Fruit fly (Drosophila melanogaster) whole organism, prepupa: Measurements from ENCODE around the gene bor.

Experiments
- Blimp-1 ChIP-seq: fragments of 200-800 bp; sonication (Bioruptor generic); optimal IDR thresholded peaks from 3 replicates; lab custom pipeline; 2017; ENCODE audit warnings: missing biosample characterization, missing genetic modification characterization, mild to moderate bottlenecking, moderate library complexity, missing genetic modification reagents
- CG10631 ChIP-seq: fragments of 200-800 bp; sonication (Bioruptor generic); optimal IDR thresholded peaks from 2 replicates; lab custom pipeline; 2016; ENCODE audit warnings: missing biosample characterization, missing genetic modification characterization
- CG10669 ChIP-seq: fragments of 200-800 bp; sonication (Bioruptor generic); optimal IDR thresholded peaks from 3 replicates; lab custom pipeline; 2018; ENCODE audit warnings: missing biosample characterization, mild to moderate bottlenecking, missing genetic modification characterization, moderate library complexity
- CG11294 ChIP-seq: fragments of 200-800 bp; sonication (Bioruptor generic); IDR thresholded peaks from 2 replicates; pipeline ENCODE4 v1.3.6; 2022; ENCODE audit warnings: missing biosample characterization, missing genetic modification characterization
- CG11762 ChIP-seq: fragments of 200-800 bp; sonication (Bioruptor generic); optimal IDR thresholded peaks from 3 replicates; lab custom pipeline; 2016; ENCODE audit warnings: missing biosample characterization, missing genetic modification characterization; ENCODE audit not compliant: insufficient read depth
- CG11902 ChIP-seq: fragments of 200-800 bp; sonication (Bioruptor generic); optimal IDR thresholded peaks from 3 replicates; lab custom pipeline; 2016; ENCODE audit warnings: missing biosample characterization, missing genetic modification characterization
- CG15336 ChIP-seq: fragments of 200-800 bp; sonication (Bioruptor generic); IDR thresholded peaks from 2 replicates; pipeline ENCODE4 v1.3.6; 2022; ENCODE audit warnings: missing biosample characterization, missing genetic modification characterization
- CG1621 ChIP-seq: fragments of 200-800 bp; sonication (Bioruptor generic); optimal IDR thresholded peaks from 3 replicates; lab custom pipeline; 2018; ENCODE audit warnings: missing biosample characterization, mild to moderate bottlenecking, missing genetic modification characterization
- CG16779 ChIP-seq: fragments of 200-800 bp; sonication (Bioruptor generic); optimal IDR thresholded peaks from 3 replicates; lab custom pipeline; 2017; ENCODE audit warnings: missing biosample characterization, mild to moderate bottlenecking, missing genetic modification characterization
- CG3032 ChIP-seq: fragments of 200-800 bp; optimal IDR thresholded peaks from 2 replicates; lab custom pipeline; 2019; ENCODE audit warnings: missing biosample characterization, mild to moderate bottlenecking, missing genetic modification characterization, moderate library complexity
- CG31627 ChIP-seq: fragments of 200-800 bp; sonication (Bioruptor generic); optimal IDR thresholded peaks from 3 replicates; lab custom pipeline; 2016; ENCODE audit warnings: missing biosample characterization, missing genetic modification characterization
- CG34406 ChIP-seq: fragments of 200-800 bp; sonication (Bioruptor generic); optimal IDR thresholded peaks from 3 replicates; lab custom pipeline; 2016; ENCODE audit warnings: missing biosample characterization, missing genetic modification characterization
- CG3919 ChIP-seq: fragments of 200-800 bp; sonication (Bioruptor generic); optimal IDR thresholded peaks from 3 replicates; lab custom pipeline; 2016; ENCODE audit warnings: missing biosample characterization, missing genetic modification characterization
- CG4318 ChIP-seq: fragments of 200-800 bp; sonication (Bioruptor generic); optimal IDR thresholded peaks from 3 replicates; lab custom pipeline; 2017; ENCODE audit warnings: missing biosample characterization, mild to moderate bottlenecking, missing genetic modification characterization
- CG6163 ChIP-seq: fragments of 200-800 bp; sonication (Bioruptor generic); IDR thresholded peaks from 3 replicates; pipeline ENCODE4 v1.3.6; 2022; ENCODE audit warnings: missing biosample characterization, missing genetic modification characterization
- CG6276 ChIP-seq: fragments of 200-800 bp; sonication (Bioruptor generic); optimal IDR thresholded peaks from 2 replicates; lab custom pipeline; 2017; ENCODE audit warnings: missing biosample characterization, mild to moderate bottlenecking, missing genetic modification characterization
- CG6792 ChIP-seq: fragments of 200-800 bp; sonication (Bioruptor generic); optimal IDR thresholded peaks from 3 replicates; lab custom pipeline; 2016; ENCODE audit warnings: missing biosample characterization, missing genetic modification characterization
- CG6808 ChIP-seq: fragments of 200-800 bp; sonication (Bioruptor generic); optimal IDR thresholded peaks from 3 replicates; lab custom pipeline; 2017; ENCODE audit warnings: missing biosample characterization, missing genetic modification characterization, mild to moderate bottlenecking, moderate library complexity, missing genetic modification reagents
- CG6854 ChIP-seq: fragments of 200-800 bp; sonication (Bioruptor generic); optimal IDR thresholded peaks from 2 replicates; lab custom pipeline; 2017; ENCODE audit warnings: missing biosample characterization, mild to moderate bottlenecking, missing genetic modification characterization
- CG7368 ChIP-seq: fragments of 200-800 bp; sonication (Bioruptor generic); optimal IDR thresholded peaks from 3 replicates; lab custom pipeline; 2016; ENCODE audit warnings: missing biosample characterization, missing genetic modification characterization
- CG8319 ChIP-seq: fragments of 200-800 bp; sonication (Bioruptor generic); optimal IDR thresholded peaks from 3 replicates; lab custom pipeline; 2016; ENCODE audit warnings: missing biosample characterization, missing genetic modification characterization
- Eip75B ChIP-seq: fragments of 200-800 bp; sonication (Bioruptor generic); optimal IDR thresholded peaks from 3 replicates; lab custom pipeline; 2016; ENCODE audit warnings: missing biosample characterization, missing genetic modification characterization
- Eip93F ChIP-seq: fragments of 200-800 bp; sonication (Bioruptor generic); optimal IDR thresholded peaks from 2 replicates; lab custom pipeline; 2016; ENCODE audit warnings: missing biosample characterization, mild to moderate bottlenecking, missing genetic modification characterization
- Ets21C ChIP-seq: fragments of 200-800 bp; sonication (Bioruptor generic); optimal IDR thresholded peaks from 3 replicates; lab custom pipeline; 2016; ENCODE audit warnings: missing biosample characterization, missing genetic modification characterization
- Gug ChIP-seq: fragments of 200-800 bp; sonication (Bioruptor generic); IDR thresholded peaks from 2 replicates; pipeline ENCODE4 v1.3.6; 2022; ENCODE audit warnings: missing biosample characterization, missing genetic modification characterization
- Hr39 ChIP-seq: fragments of 200-800 bp; sonication (Bioruptor generic); optimal IDR thresholded peaks from 2 replicates; lab custom pipeline; 2016; ENCODE audit warnings: missing biosample characterization, missing genetic modification characterization
- Hr4 ChIP-seq: fragments of 200-800 bp; sonication (Bioruptor generic); optimal IDR thresholded peaks from 3 replicates; lab custom pipeline; 2016; ENCODE audit warnings: missing biosample characterization, missing genetic modification characterization
- Lpt ChIP-seq: fragments of 200-800 bp; sonication (Bioruptor generic); optimal IDR thresholded peaks from 3 replicates; lab custom pipeline; 2016; ENCODE audit warnings: missing biosample characterization, missing genetic modification characterization
- OdsH ChIP-seq: fragments of 200-800 bp; sonication (Bioruptor generic); optimal IDR thresholded peaks from 3 replicates; lab custom pipeline; 2016; ENCODE audit warnings: missing biosample characterization, missing genetic modification characterization
- Smox ChIP-seq: fragments of 200-800 bp; sonication (Bioruptor generic); optimal IDR thresholded peaks from 3 replicates; lab custom pipeline; 2016; ENCODE audit warnings: missing biosample characterization, missing genetic modification characterization
- Sox15 ChIP-seq: fragments of 200-800 bp; sonication (Bioruptor generic); optimal IDR thresholded peaks from 3 replicates; lab custom pipeline; 2016; ENCODE audit warnings: missing biosample characterization, missing genetic modification characterization
- achi ChIP-seq: fragments of 200-800 bp; sonication (Bioruptor generic); optimal IDR thresholded peaks from 3 replicates; lab custom pipeline; 2016; ENCODE audit warnings: missing biosample characterization, missing genetic modification characterization
- acj6 ChIP-seq: fragments of 200-800 bp; sonication (Bioruptor generic); optimal IDR thresholded peaks from 3 replicates; lab custom pipeline; 2016; ENCODE audit warnings: missing biosample characterization, missing genetic modification characterization
- cyc ChIP-seq: fragments of 200-800 bp; sonication (Bioruptor generic); optimal IDR thresholded peaks from 3 replicates; lab custom pipeline; 2016; ENCODE audit warnings: missing biosample characterization, missing genetic modification characterization
- dac ChIP-seq: fragments of 200-800 bp; sonication (Bioruptor generic); optimal IDR thresholded peaks from 2 replicates; lab custom pipeline; 2017; ENCODE audit warnings: missing biosample characterization, mild to moderate bottlenecking, missing genetic modification characterization
- eg ChIP-seq: fragments of 200-800 bp; sonication (Bioruptor generic); IDR thresholded peaks from 3 replicates; pipeline ENCODE4 v1.3.6; 2022; ENCODE audit warnings: missing biosample characterization, missing genetic modification characterization
- esn ChIP-seq: fragments of 200-800 bp; sonication (Bioruptor generic); optimal IDR thresholded peaks from 2 replicates; lab custom pipeline; 2016; ENCODE audit warnings: missing biosample characterization, mild to moderate bottlenecking, missing genetic modification characterization, moderate library complexity
- fd85E ChIP-seq: fragments of 200-800 bp; sonication (Bioruptor generic); optimal IDR thresholded peaks from 3 replicates; lab custom pipeline; 2016; ENCODE audit warnings: missing biosample characterization, missing genetic modification characterization
- fkh ChIP-seq: fragments of 200-800 bp; sonication (Bioruptor generic); optimal IDR thresholded peaks from 3 replicates; lab custom pipeline; 2017; ENCODE audit warnings: missing biosample characterization, mild to moderate bottlenecking, missing genetic modification characterization, moderate library complexity
- lz ChIP-seq: fragments of 200-800 bp; sonication (Bioruptor generic); optimal IDR thresholded peaks from 3 replicates; lab custom pipeline; 2016; ENCODE audit warnings: missing biosample characterization, missing genetic modification characterization
- net ChIP-seq: fragments of 200-800 bp; sonication (Bioruptor generic); optimal IDR thresholded peaks from 3 replicates; lab custom pipeline; 2016; ENCODE audit warnings: missing biosample characterization, missing genetic modification characterization
- pdm3 ChIP-seq: fragments of 200-800 bp; sonication (Bioruptor generic); optimal IDR thresholded peaks from 3 replicates; lab custom pipeline; 2016; ENCODE audit warnings: missing biosample characterization, missing genetic modification characterization
- salr ChIP-seq, 2 experiments: fragments of 200-800 bp; sonication (Bioruptor generic); optimal IDR thresholded peaks; 3 replicates each; lab custom pipeline; 2016 to 2018; ENCODE audit warnings: missing biosample characterization in 2 of 2, missing genetic modification characterization in 2 of 2, mild to moderate bottlenecking in 1 of 2
- spab ChIP-seq: fragments of 200-800 bp; sonication (Bioruptor generic); optimal IDR thresholded peaks from 2 replicates; lab custom pipeline; 2017; ENCODE audit warnings: missing biosample characterization, mild to moderate bottlenecking, missing genetic modification characterization, missing genetic modification reagents
- svp ChIP-seq: fragments of 200-800 bp; sonication (Bioruptor generic); peaks from one replicate; lab custom pipeline; 2016; ENCODE audit warnings: missing biosample characterization, missing genetic modification characterization
- topi ChIP-seq: fragments of 200-800 bp; sonication (Bioruptor generic); optimal IDR thresholded peaks from 3 replicates; lab custom pipeline; 2016; ENCODE audit warnings: missing biosample characterization, missing genetic modification characterization
- vri ChIP-seq: fragments of 200-800 bp; sonication (Bioruptor generic); optimal IDR thresholded peaks from 3 replicates; lab custom pipeline; 2016; ENCODE audit warnings: missing biosample characterization, mild to moderate bottlenecking, missing genetic modification characterization

The bor gene

DNA sequence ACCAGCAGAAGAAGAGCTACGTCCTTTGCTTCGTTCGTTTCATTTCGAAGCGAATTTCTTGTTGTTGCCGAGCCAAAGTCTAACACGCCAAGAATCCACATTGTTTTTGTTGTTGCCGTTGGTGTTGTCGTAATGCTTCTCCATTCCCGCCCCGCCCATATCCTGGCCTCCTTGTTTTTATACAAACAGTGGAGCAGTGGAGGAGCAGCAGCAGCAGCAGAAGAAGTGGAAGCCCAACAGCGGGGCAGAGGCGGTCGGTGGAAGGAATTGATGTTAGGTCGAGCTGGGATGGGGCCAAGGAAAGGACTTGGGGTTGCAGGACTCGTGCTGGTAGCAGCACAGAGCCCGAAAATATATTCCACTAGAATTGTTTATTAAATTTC, 48.6 kb downstream of the bor start:
- TF ChIP-seq CG16779 (tag; lab: Kevin White, UChicago) = no peak
- no peak for TF ChIP-seq CG3919
- no peak for TF ChIP-seq achi (GFP tag; lab: Kevin White, UChicago)
- no peak for TF ChIP-seq Hr4 (GFP tag; lab: Kevin White, UChicago)
- no peak for TF ChIP-seq svp
- TF ChIP-seq CG6276 (GFP tag; lab: Kevin White, UChicago) = no peak
- TF ChIP-seq CG4318 (GFP tag; lab: Kevin White, UChicago) = no peak
- TF ChIP-seq Eip93F = no peak
- no peak for TF ChIP-seq CG11294 (GFP tag; lab: Robert Waterston, UW)
- TF ChIP-seq CG3032 (tag; lab: Kevin White, UChicago) = no peak

- TF ChIP-seq cyc (peak; percentile 17), topi (GFP tag; lab: Kevin White, UChicago) (peak; percentile 31), Lpt (GFP tag; lab: Kevin White, UChicago) (no peak), achi (GFP tag; lab: Kevin White, UChicago) (no peak), Blimp-1 (GFP tag; lab: Kevin White, UChicago) (no peak), Eip93F (no peak), CG3919 (peak; percentile 1), CG6163 (GFP tag; lab: Robert Waterston, UW) (no peak; the same call in 2 of the 3 replicates), pdm3 (GFP tag; lab: Kevin White, UChicago) (peak; percentile 24), Hr4 (GFP tag; lab: Kevin White, UChicago) (peak; percentile 31), Smox (GFP tag; lab: Kevin White, UChicago) (peak; percentile 18), CG1621 (tag; lab: Kevin White, UChicago) (no peak), CG31627 (peak; percentile 2), CG10631 (peak; percentile 31), Sox15 (GFP tag; lab: Kevin White, UChicago) (no peak), spab (peak; percentile 21), net (GFP tag; lab: Kevin White, UChicago) (peak; percentile 21), Hr39 (GFP tag; lab: Kevin White, UChicago) (peak; percentile 24), Ets21C (GFP tag; lab: Kevin White, UChicago) (no peak), OdsH (GFP tag; lab: Kevin White, UChicago) (peak; percentile 47), CG16779 (tag; lab: Kevin White, UChicago) (no peak), Eip75B (GFP tag; lab: Kevin White, UChicago) (no peak), CG6276 (GFP tag; lab: Kevin White, UChicago) (peak; percentile 19), CG7368 (GFP tag; lab: Kevin White, UChicago) (no peak), svp (peak; percentile 73), salr (GFP tag; optimal IDR thresholded peaks at IDR 0.05; lab: Kevin White, UChicago) (peak in 1 of 2 experiments; percentile 41), CG6792 (GFP tag; lab: Kevin White, UChicago) (no peak), fkh (no peak), CG4318 (GFP tag; lab: Kevin White, UChicago) (peak; percentile 32), CG11294 (GFP tag; lab: Robert Waterston, UW) (no peak), CG8319 (no peak), acj6 (GFP tag; lab: Kevin White, UChicago) (no peak), lz (GFP tag; lab: Kevin White, UChicago) (peak; percentile 15), CG11902 (GFP tag; lab: Kevin White, UChicago) (no peak), eg (no peak), CG11762 (GFP tag; lab: Kevin White, UChicago) (no peak), CG15336 (GFP tag; lab: Robert Waterston, UW) (no peak), CG6808 (GFP tag; lab: Kevin White, UChicago) (peak; percentile 29), fd85E (GFP tag; lab: Kevin White, UChicago) (no peak), dac (GFP tag; lab: Kevin White, UChicago) (no peak), CG10669 (peak; percentile 23), Gug (GFP tag; lab: Robert Waterston, UW) (no peak), vri (no peak), CG6854 (GFP tag; lab: Kevin White, UChicago) (no peak), CG3032 (tag; lab: Kevin White, UChicago) (peak; percentile 36), esn (GFP tag; lab: Kevin White, UChicago) (peak; percentile 51), CG34406 (GFP tag; lab: Kevin White, UChicago) (no peak)
These were observed 49.2 kb downstream of the bor start for dm6 chr3R:16214474-16215318.
